Worm (Caenorhabditis elegans) whole organism, L1 larva: ENCODE results near the gene F54B11.10.

Source experiments
- lin-39 ChIP-seq: fragments of 150-350 bp; optimal IDR thresholded peaks from 2 replicates; lab custom pipeline; 2014; ENCODE audit warnings: missing biosample characterization, missing genetic modification reagents, missing genetic modification characterization
- lsy-2 ChIP-seq, 2 experiments: fragments of 150-350 bp; optimal IDR thresholded peaks; 2 replicates each; lab custom pipeline; 2014; ENCODE audit warnings: missing biosample characterization in 2 of 2, missing genetic modification characterization in 2 of 2
- nhr-90 ChIP-seq: sonication (generic microtip); optimal IDR thresholded peaks from 2 replicates; lab custom pipeline; 2016; ENCODE audit warnings: mild to moderate bottlenecking, missing genetic modification characterization, missing compliant biosample characterization; ENCODE audit not compliant: poor library complexity
- tbx-2 ChIP-seq: sonication (generic microtip); optimal IDR thresholded peaks from 2 replicates; lab custom pipeline; 2016; ENCODE audit warnings: missing genetic modification characterization, missing compliant biosample characterization

DNA sequence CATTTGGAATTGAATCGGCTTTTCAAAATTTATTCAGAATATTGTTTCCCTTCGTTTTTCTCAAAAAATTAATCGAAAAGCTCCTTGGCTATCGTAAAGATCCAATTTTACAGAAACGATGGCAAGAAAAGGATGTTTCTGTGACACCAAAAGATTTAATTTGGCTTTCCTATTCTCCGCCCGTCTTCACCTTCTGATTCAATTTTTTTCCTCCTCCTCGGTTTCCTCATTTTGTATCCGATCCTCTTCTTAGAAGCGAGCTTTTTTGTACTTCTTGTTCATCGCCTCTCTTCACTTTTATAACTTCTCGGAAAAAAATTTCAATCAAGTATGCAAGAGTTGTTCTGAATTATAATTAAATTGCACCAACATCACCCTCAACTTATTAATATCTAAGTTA lies 28.1 kb downstream of the F54B11.10 start:
- no peak for TF ChIP-seq lin-39 (tag; lab: Kevin White, UChicago)
- TF ChIP-seq lsy-2 (tag; optimal IDR thresholded peaks at IDR 0.05; lab: Kevin White, UChicago), result no peak
- TF ChIP-seq tbx-2 (tag; lab: Kevin White, UChicago), result no peak
- no peak for TF ChIP-seq nhr-90 (tag; lab: Kevin White, UChicago)
